Fruit fly (Drosophila melanogaster): ENCODE data around the gene CG4553.

The CG4553 gene

DNA sequence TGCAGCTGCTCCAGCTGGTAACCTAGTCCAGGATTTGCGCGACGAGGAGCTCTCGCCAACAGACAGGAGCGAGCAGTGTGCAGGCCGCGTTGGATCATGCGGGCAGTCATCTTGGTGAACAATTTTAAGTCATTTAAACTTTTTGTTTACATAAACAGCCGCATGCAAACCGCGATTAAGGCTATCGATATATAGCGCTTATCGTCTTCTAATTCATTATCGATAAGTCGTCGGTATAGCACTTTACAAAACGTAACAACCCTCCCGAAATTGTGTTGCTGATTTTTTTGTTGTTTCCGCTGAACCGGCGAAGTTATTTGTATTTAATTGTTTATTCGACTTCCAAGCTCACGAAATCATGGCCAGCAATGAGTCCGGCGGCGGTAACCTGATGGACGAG is at the start of gene CG4553, which contains the start of gene MED28 (continued):
- TF ChIP-seq CG14710 (tag; optimal IDR thresholded peaks at IDR 0.05) (peak; percentile 4), CG6654 (GFP tag; optimal IDR thresholded peaks at IDR 0.05) (no peak), CG3065 (GFP tag; optimal IDR thresholded peaks at IDR 0.05) (no peak), exex (tag; optimal IDR thresholded peaks at IDR 0.05) (peak; percentile 15), bbx (GFP tag; IDR thresholded peaks at IDR 0.05; ENCODE audit: partially characterized antibody) (peak; percentile 87), zen2 (GFP tag; IDR thresholded peaks at IDR 0.05; ENCODE audit: partially characterized antibody) (peak; percentile 85), ftz-f1 (GFP tag; optimal IDR thresholded peaks at IDR 0.05) (no peak), Rx (GFP tag; IDR thresholded peaks at IDR 0.05) (no peak), CG14667 (GFP tag; IDR thresholded peaks at IDR 0.05) (no peak), Tbp (GFP tag; optimal IDR thresholded peaks at IDR 0.05) (no peak), zfh2 (GFP tag; optimal IDR thresholded peaks at IDR 0.05) (no peak), org-1 (GFP tag; optimal IDR thresholded peaks at IDR 0.05) (no peak), CG12942 (GFP tag; optimal IDR thresholded peaks at IDR 0.05) (no peak), yki (optimal IDR thresholded peaks at IDR 0.05) (no peak), CG10431 (GFP tag; optimal IDR thresholded peaks at IDR 0.05) (no peak), tio (GFP tag; optimal IDR thresholded peaks at IDR 0.05) (no peak), CG12071 (GFP tag; optimal IDR thresholded peaks at IDR 0.05) (no peak), ase (GFP tag; IDR thresholded peaks at IDR 0.05) (no peak), CG15073 (GFP tag; optimal IDR thresholded peaks at IDR 0.05) (no peak), CG1529 (GFP tag; optimal IDR thresholded peaks at IDR 0.05) (no peak), CG3281 (GFP tag; optimal IDR thresholded peaks at IDR 0.05) (no peak), CG3407 (GFP tag; optimal IDR thresholded peaks at IDR 0.05) (no peak), CG14860 (GFP tag; IDR thresholded peaks at IDR 0.05; ENCODE audit: partially characterized antibody) (peak; percentile 85), CG18764 (GFP tag; optimal IDR thresholded peaks at IDR 0.05) (no peak), ro (GFP tag; IDR thresholded peaks at IDR 0.05) (no peak), dati (GFP tag; IDR thresholded peaks at IDR 0.05) (no peak), Jarid2 (GFP tag; optimal IDR thresholded peaks at IDR 0.05) (no peak), sug (tag; optimal IDR thresholded peaks at IDR 0.05) (no peak), h (optimal IDR thresholded peaks at IDR 0.05) (no peak), CG2889 (GFP tag; IDR thresholded peaks at IDR 0.05) (no peak), mam (GFP tag; optimal IDR thresholded peaks at IDR 0.05) (no peak), TFAM (GFP tag; optimal IDR thresholded peaks at IDR 0.05) (no peak), hth (optimal IDR thresholded peaks at IDR 0.05) (no peak), CG4820 (GFP tag; optimal IDR thresholded peaks at IDR 0.05) (no peak), CG10654 (GFP tag; optimal IDR thresholded peaks at IDR 0.05) (no peak), ham (GFP tag; IDR thresholded peaks at IDR 0.05) (no peak), CG1602 (GFP tag; optimal IDR thresholded peaks at IDR 0.05) (no peak), CG4424 (GFP tag; optimal IDR thresholded peaks at IDR 0.05) (no peak), Fer1 (GFP tag; optimal IDR thresholded peaks at IDR 0.05) (no peak), cad (GFP tag; optimal IDR thresholded peaks at IDR 0.05) (no peak), CG11504 (tag; optimal IDR thresholded peaks at IDR 0.05) (no peak), stc (GFP tag; IDR thresholded peaks at IDR 0.05) (no peak), Bgb (GFP tag; IDR thresholded peaks at IDR 0.05; ENCODE audit: partially characterized antibody) (peak; percentile 86), kni (GFP tag; optimal IDR thresholded peaks at IDR 0.05) (no peak), tx (GFP tag; optimal IDR thresholded peaks at IDR 0.05) (no peak), CG17186 (GFP tag; optimal IDR thresholded peaks at IDR 0.05) (peak; percentile 60), Drgx (GFP tag; IDR thresholded peaks at IDR 0.05) (no peak), Dbx (GFP tag; IDR thresholded peaks at IDR 0.05) (no peak), CG2129 (GFP tag; IDR thresholded peaks at IDR 0.05; ENCODE audit: partially characterized antibody) (peak; percentile 55), CG10565 (GFP tag; optimal IDR thresholded peaks at IDR 0.05) (no peak), CG30020 (tag; optimal IDR thresholded peaks at IDR 0.05) (no peak), CG18619 (GFP tag; optimal IDR thresholded peaks at IDR 0.05) (no peak), z (GFP tag; IDR thresholded peaks at IDR 0.05) (no peak), Doc2 (GFP tag; IDR thresholded peaks at IDR 0.05) (no peak)

Measured in whole organism, embryonic.